Worm (Caenorhabditis elegans): ENCODE results near the gene F58F9.9.

ce11 chrIV:6201769-6202168, 38.3 kb upstream of the F58F9.9 start, which contains the start of gene tkr-2:
- no peak for TF ChIP-seq dao-5 (tag; optimal IDR thresholded peaks at IDR 0.05)
- TF ChIP-seq him-1 (tag; optimal IDR thresholded peaks at IDR 0.05): no peak
- no peak for TF ChIP-seq W03F9.2 (tag; optimal IDR thresholded peaks at IDR 0.05)

Data from whole organism, L4/young adult.